Worm (Caenorhabditis elegans) whole organism, dauer: ENCODE results near the gene F13H10.9.

Experiments
- unc-62 ChIP-seq: sonication (generic microtip); optimal IDR thresholded peaks from 2 replicates; lab custom pipeline; 2017; ENCODE audit warnings: missing biosample characterization, missing genetic modification reagents, missing genetic modification characterization

Gene F13H10.9

ce11 chrIV:11029412-11029811 lies 27.7 kb downstream of the F13H10.9 start, which contains the start of gene hrg-5:
Gene hrg-5, minus strand, starts transcription at chrIV:11029428.
- no peak for TF ChIP-seq unc-62 (GFP tag; lab: Kevin White, UChicago)

ce11 chrIV:11030117-11030516 lies 28.4 kb downstream of the F13H10.9 start:
- TF ChIP-seq unc-62 (GFP tag; lab: Kevin White, UChicago) = no peak

ce11 chrIV:11030893-11031292 lies 29.2 kb downstream of the F13H10.9 start, which contains the start of gene hrg-4:
Gene hrg-4, minus strand, starts transcription at chrIV:11030993.
- TF ChIP-seq unc-62 (GFP tag; lab: Kevin White, UChicago) = no peak

ce11 chrIV:11031640-11032039 lies 29.9 kb downstream of the F13H10.9 start:
- TF ChIP-seq unc-62 (GFP tag; lab: Kevin White, UChicago) = no peak

ce11 chrIV:11032288-11032687 lies 30.6 kb downstream of the F13H10.9 start, which contains the start of gene hrg-6:
Gene hrg-6, plus strand, starts transcription at chrIV:11032588.
- no peak for TF ChIP-seq unc-62 (GFP tag; lab: Kevin White, UChicago)

- no peak for TF ChIP-seq unc-62 (GFP tag; lab: Kevin White, UChicago)
Observed at ce11 chrIV:11036222-11036621, 34.5 kb downstream of the F13H10.9 start, which contains the start of gene fkb-1. Gene fkb-1, plus strand, starts transcription at chrIV:11036582.

- TF ChIP-seq unc-62 (GFP tag; lab: Kevin White, UChicago) = no peak
Observed at ce11 chrIV:11037118-11037719, 35.5 kb downstream of the F13H10.9 start.

ce11 chrIV:11038218-11038617 lies 36.5 kb downstream of the F13H10.9 start:
- TF ChIP-seq unc-62 (GFP tag; lab: Kevin White, UChicago) = no peak

ce11 chrIV:11038618-11038664 lies 36.7 kb downstream of the F13H10.9 start, which contains the start of gene kdin-1:
Gene kdin-1, plus strand, starts transcription at chrIV:11038655.
- TF ChIP-seq unc-62 (GFP tag; lab: Kevin White, UChicago) = no peak

ce11 chrIV:11038665-11039064 lies 37.0 kb downstream of the F13H10.9 start:
- no peak for TF ChIP-seq unc-62 (GFP tag; lab: Kevin White, UChicago)

- no peak for TF ChIP-seq unc-62 (GFP tag; lab: Kevin White, UChicago)
Observed at ce11 chrIV:11044377-11044776, 42.7 kb downstream of the F13H10.9 start.

ce11 chrIV:11048871-11049270 lies 47.2 kb downstream of the F13H10.9 start, which contains the start of gene F36H1.11:
Gene F36H1.11, plus strand, starts transcription at chrIV:11049171.
- no peak for TF ChIP-seq unc-62 (GFP tag; lab: Kevin White, UChicago)

- no peak for TF ChIP-seq unc-62 (GFP tag; lab: Kevin White, UChicago)
Observed at ce11 chrIV:11049806-11050205, 48.1 kb downstream of the F13H10.9 start, which contains the start of gene F36H1.3. Gene F36H1.3, plus strand, starts transcription at chrIV:11050128.

- no peak for TF ChIP-seq unc-62 (GFP tag; lab: Kevin White, UChicago)
Observed at ce11 chrIV:11051963-11052362, 50.2 kb downstream of the F13H10.9 start.
